Worm (Caenorhabditis elegans): Measurements from ENCODE around the gene srh-32.

srh-32 gene

DNA sequence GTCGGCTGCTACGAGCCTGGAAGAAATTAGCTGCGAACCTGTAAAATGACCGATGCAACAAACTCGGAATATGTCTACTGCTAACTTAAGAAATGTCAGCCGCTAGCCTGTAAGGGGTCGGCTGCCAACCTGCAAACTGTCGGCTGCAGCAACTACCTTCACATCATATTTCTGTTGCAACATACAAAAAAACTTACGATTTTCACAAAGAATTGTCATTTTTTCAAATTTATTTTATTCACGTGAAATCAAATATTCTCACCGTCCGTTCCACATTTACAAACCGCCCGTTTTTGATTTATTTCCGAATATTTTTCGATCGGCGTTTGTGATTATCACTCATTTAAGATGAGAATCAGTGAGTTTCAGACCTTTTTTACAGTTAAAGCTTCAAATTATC, 1.4 kb upstream of the srh-32 start, which contains the start of gene Y26G10.6:
Y26G10.6 (plus strand) TSS at position 301 of the 400 bp plus-strand sequence.
- TF ChIP-seq zip-11 (GFP tag; IDR thresholded peaks at IDR 0.05) (no peak), aha-1 (tag) (no peak), mxl-3 (GFP tag; optimal IDR thresholded peaks at IDR 0.05) (no peak), nhr-11 (tag; optimal IDR thresholded peaks at IDR 0.05) (no peak), zip-2 (tag; optimal IDR thresholded peaks at IDR 0.05) (no peak), ctbp-1 (GFP tag; IDR thresholded peaks at IDR 0.05) (no peak), php-3 (GFP tag; IDR thresholded peaks at IDR 0.05) (no peak), aly-2 (tag; optimal IDR thresholded peaks at IDR 0.05) (no peak), arid-1 (GFP tag; conservative IDR thresholded peaks at IDR 0.05) (no peak), sdz-12 (GFP tag; optimal IDR thresholded peaks at IDR 0.05) (no peak), ceh-82 (tag; optimal IDR thresholded peaks at IDR 0.05) (no peak), nhr-41 (GFP tag; IDR thresholded peaks at IDR 0.05) (no peak), pha-4 (GFP tag; IDR thresholded peaks at IDR 0.05) (no peak), pha-4 (tag; optimal IDR thresholded peaks at IDR 0.05) (no peak), ces-1 (GFP tag; optimal IDR thresholded peaks at IDR 0.05) (no peak), dpl-1 (GFP tag; optimal IDR thresholded peaks at IDR 0.05) (no peak), daf-19 (GFP tag; conservative IDR thresholded peaks at IDR 0.05) (no peak), lir-3 (tag; optimal IDR thresholded peaks at IDR 0.05) (no peak), nhr-102 (tag; optimal IDR thresholded peaks at IDR 0.05) (no peak)

DNA sequence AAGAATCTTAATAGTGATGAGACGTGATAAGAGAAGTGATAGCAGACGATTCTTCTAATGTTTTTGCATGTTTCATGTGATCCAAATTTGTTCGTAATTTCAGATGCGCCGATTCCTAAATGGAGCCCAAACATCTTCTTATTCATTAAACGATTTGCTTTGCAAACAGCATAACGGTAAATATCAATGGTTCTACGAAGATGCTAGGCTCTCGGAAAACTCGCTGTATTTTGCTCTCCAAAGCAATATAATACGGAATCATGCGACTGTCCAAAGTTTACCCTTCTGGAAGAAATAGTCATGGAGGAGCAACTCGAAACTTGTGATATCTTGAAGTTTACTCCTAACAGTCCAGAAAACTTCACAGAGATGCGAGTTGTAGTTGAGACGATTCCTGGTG, 4.8 kb downstream of the srh-32 start, which contains the start of gene W06D12.6:
W06D12.6 (plus strand) TSS at position 301 of the 400 bp plus-strand sequence.
- TF ChIP-seq nhr-6 (tag; optimal IDR thresholded peaks at IDR 0.05) (no peak), mxl-3 (GFP tag; optimal IDR thresholded peaks at IDR 0.05) (no peak), arid-1 (GFP tag; conservative IDR thresholded peaks at IDR 0.05) (no peak), nhr-111 (GFP tag; optimal IDR thresholded peaks at IDR 0.05) (no peak), mxl-2 (GFP tag; conservative IDR thresholded peaks at IDR 0.05) (no peak), jun-1 (tag; optimal IDR thresholded peaks at IDR 0.05) (no peak), lim-7 (GFP tag; IDR thresholded peaks at IDR 0.05) (no peak), ctbp-1 (GFP tag; IDR thresholded peaks at IDR 0.05) (no peak), ceh-44 (GFP tag; IDR thresholded peaks at IDR 0.05) (no peak), mep-1 (tag; optimal IDR thresholded peaks at IDR 0.05) (no peak), egl-43 (GFP tag; IDR thresholded peaks at IDR 0.05) (no peak), hif-1 (tag; optimal IDR thresholded peaks at IDR 0.05) (no peak)

ce11 chrV:17706217-17706806, 5.3 kb downstream of the srh-32 start:
- TF ChIP-seq nhr-102 (tag; optimal IDR thresholded peaks at IDR 0.05): no peak
- TF ChIP-seq unc-62 (GFP tag; optimal IDR thresholded peaks at IDR 0.05 in 1 of 2): peak in 1 of 2 experiments; percentile 94
- TF ChIP-seq unc-62 (tag; optimal IDR thresholded peaks at IDR 0.05): no peak
- TF ChIP-seq aha-1 (tag): peak; percentile 92
- no peak for TF ChIP-seq F10B5.3 (tag; optimal IDR thresholded peaks at IDR 0.05)
- TF ChIP-seq lin-1 (GFP tag; IDR thresholded peaks at IDR 0.05): no peak
- no peak for TF ChIP-seq dmd-9 (GFP tag; IDR thresholded peaks at IDR 0.05)

- TF ChIP-seq ceh-82 (tag; optimal IDR thresholded peaks at IDR 0.05): no peak
- TF ChIP-seq Y5F2A.4 (GFP tag; optimal IDR thresholded peaks at IDR 0.05): no peak
- TF ChIP-seq lin-1 (GFP tag; IDR thresholded peaks at IDR 0.05): no peak
- TF ChIP-seq zfp-2 (tag; optimal IDR thresholded peaks at IDR 0.05): no peak
- no peak for TF ChIP-seq nhr-102 (tag; optimal IDR thresholded peaks at IDR 0.05)
- TF ChIP-seq lin-13 (GFP tag; optimal IDR thresholded peaks at IDR 0.05): no peak
- no peak for TF ChIP-seq unc-62 (GFP tag; optimal IDR thresholded peaks at IDR 0.05 in 1 of 2)
- TF ChIP-seq unc-62 (tag; optimal IDR thresholded peaks at IDR 0.05): no peak
- no peak for TF ChIP-seq ZK546.5 (tag; optimal IDR thresholded peaks at IDR 0.05)
- no peak for TF ChIP-seq nhr-28 (tag; optimal IDR thresholded peaks at IDR 0.05)
- no peak for TF ChIP-seq dmd-9 (GFP tag; IDR thresholded peaks at IDR 0.05)
- TF ChIP-seq aha-1 (tag): no peak
- no peak for TF ChIP-seq Y48G9A.11 (GFP tag; IDR thresholded peaks at IDR 0.05)
- TF ChIP-seq daf-16 (GFP tag; optimal IDR thresholded peaks at IDR 0.05): no peak
- TF ChIP-seq daf-16 (tag; optimal IDR thresholded peaks at IDR 0.05): no peak
- no peak for TF ChIP-seq daf-8 (GFP tag; IDR thresholded peaks at IDR 0.05)
- no peak for TF ChIP-seq lin-39 (tag; optimal IDR thresholded peaks at IDR 0.05)
- TF ChIP-seq ceh-32 (tag; optimal IDR thresholded peaks at IDR 0.05; ENCODE audit: poor library complexity): no peak
- no peak for TF ChIP-seq attf-4 (tag; optimal IDR thresholded peaks at IDR 0.05)
These were observed 6.0 kb downstream of the srh-32 start, which contains the start of gene srh-31 for ce11 chrV:17707022-17707421. srh-31 (plus strand) TSS chrV:17707322.
